Worm (Caenorhabditis elegans) whole organism, mixed stage, embryonic: ENCODE results near the gene B0280.17.

Experiments used
- blmp-1 ChIP-seq: fragments of 150-350 bp; optimal IDR thresholded peaks from 2 replicates; lab custom pipeline; 2014; ENCODE audit warnings: missing biosample characterization, missing genetic modification characterization
- pha-4 ChIP-seq: fragments of 150-350 bp; optimal IDR thresholded peaks from 2 replicates; lab custom pipeline; 2018; ENCODE audit warnings: missing biosample characterization, missing genetic modification reagents, missing genetic modification characterization

- TF ChIP-seq blmp-1 (tag; lab: Kevin White, UChicago) (no peak), pha-4 (tag; lab: Kevin White, UChicago) (no peak)
Observed at ce11 chrIII:7166664-7167567, 31.0 kb upstream of the B0280.17 start.
